Worm (Caenorhabditis elegans): ENCODE results near the gene nhr-168.

DNA sequence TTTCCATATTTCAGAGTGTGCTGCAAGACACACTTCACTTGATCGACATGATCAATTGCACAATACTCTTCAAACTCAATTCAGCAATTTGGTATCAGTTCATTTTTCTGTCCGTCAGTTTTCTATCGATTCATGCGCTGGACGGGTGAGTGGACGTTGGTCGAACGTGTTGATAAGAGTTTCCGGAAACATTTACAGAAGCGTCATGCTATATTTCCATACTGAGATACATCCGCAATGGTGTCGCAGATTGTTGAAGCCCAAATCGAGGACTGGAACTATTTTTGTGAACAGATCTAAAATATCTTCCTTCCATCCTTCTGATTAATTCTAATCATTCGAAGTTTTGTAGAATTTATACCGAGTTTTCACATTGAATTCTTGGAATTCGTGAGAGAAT, 36.0 kb upstream of the nhr-168 start:
- TF ChIP-seq lir-3 (tag; optimal IDR thresholded peaks at IDR 0.05; ENCODE audit: poor library complexity) (no peak), blmp-1 (tag; optimal IDR thresholded peaks at IDR 0.05) (no peak), aha-1 (tag; optimal IDR thresholded peaks at IDR 0.05) (no peak), ama-1 (optimal IDR thresholded peaks at IDR 0.05) (no peak), mep-1 (tag; optimal IDR thresholded peaks at IDR 0.05) (no peak), nhr-71 (tag; optimal IDR thresholded peaks at IDR 0.05) (no peak), lin-15B (tag; optimal IDR thresholded peaks at IDR 0.05) (no peak), C04F5.9 (tag; optimal IDR thresholded peaks at IDR 0.05) (no peak)
